Worm (Caenorhabditis elegans): Measurements from ENCODE around the gene K02E11.6.

ce11 chrV:14248025-14248424 lies 577 bp upstream of the K02E11.6 start, which contains the start of gene K02E11.4:
- TF ChIP-seq ztf-11 (tag; optimal IDR thresholded peaks at IDR 0.05): no peak
- TF ChIP-seq unc-62 (GFP tag; optimal IDR thresholded peaks at IDR 0.05): no peak
- TF ChIP-seq elt-3 (tag; optimal IDR thresholded peaks at IDR 0.05): no peak
- TF ChIP-seq blmp-1 (tag; optimal IDR thresholded peaks at IDR 0.05): no peak
- no peak for TF ChIP-seq mep-1 (tag; optimal IDR thresholded peaks at IDR 0.05)
- TF ChIP-seq nhr-237 (tag; optimal IDR thresholded peaks at IDR 0.05): no peak
- no peak for TF ChIP-seq snpc-4 (tag; optimal IDR thresholded peaks at IDR 0.05)
- TF ChIP-seq lin-13 (tag; optimal IDR thresholded peaks at IDR 0.05): no peak
